Fruit fly (Drosophila melanogaster) ovary, adult (tissue): Measurements from ENCODE around the gene Sec15.
A peak's percentile ranks its signal among the peaks of the same experiment; 100 is the strongest.

Experiments used
- CG17801 ChIP-seq: fragments of 200-800 bp; optimal IDR thresholded peaks from 2 replicates; lab custom pipeline; 2019; ENCODE audit warnings: missing biosample characterization, mild to moderate bottlenecking, missing genetic modification characterization, moderate library complexity; ENCODE audit not compliant: partially characterized antibody

Sec15 gene

dm6 chr3R:21107907-21108591 lies at the start of gene Sec15, which contains the start of gene rtet:
TSS of gene Sec15 (minus strand) at chr3R:21107972.
TSS of gene rtet (plus strand) at chr3R:21108446.
- TF ChIP-seq CG17801 (GFP tag; lab: Kevin White, UChicago) = peak; percentile 73

dm6 chr3R:21156572-21157480 lies 49.1 kb upstream of the Sec15 start:
- peak; percentile 64 for TF ChIP-seq CG17801 (GFP tag; lab: Kevin White, UChicago)

- TF ChIP-seq CG17801 (GFP tag; lab: Kevin White, UChicago) = no peak
Measured at dm6 chr3R:21155931-21156488, 48.2 kb upstream of the Sec15 start.

dm6 chr3R:21154130-21154529 lies 46.4 kb upstream of the Sec15 start:
- no peak for TF ChIP-seq CG17801 (GFP tag; lab: Kevin White, UChicago)

dm6 chr3R:21152856-21153278 lies 45.1 kb upstream of the Sec15 start:
- TF ChIP-seq CG17801 (GFP tag; lab: Kevin White, UChicago) = peak; percentile 99

dm6 chr3R:21151090-21151870 lies 43.5 kb upstream of the Sec15 start:
- peak; percentile 43 for TF ChIP-seq CG17801 (GFP tag; lab: Kevin White, UChicago)

dm6 chr3R:21150090-21150489 lies 42.3 kb upstream of the Sec15 start:
- no peak for TF ChIP-seq CG17801 (GFP tag; lab: Kevin White, UChicago)

- TF ChIP-seq CG17801 (GFP tag; lab: Kevin White, UChicago) = no peak
Measured at dm6 chr3R:21141341-21141740, 33.6 kb upstream of the Sec15 start.

dm6 chr3R:21140458-21140857 lies 32.7 kb upstream of the Sec15 start, which contains the start of gene SNF4Agamma:
TSS of gene SNF4Agamma (plus strand) at chr3R:21140739.
- peak; percentile 25 for TF ChIP-seq CG17801 (GFP tag; lab: Kevin White, UChicago)

dm6 chr3R:21138220-21138754 lies 30.5 kb upstream of the Sec15 start, which contains the start of gene meigo:
TSS of gene meigo (plus strand) at chr3R:21138270.
- peak; percentile 70 for TF ChIP-seq CG17801 (GFP tag; lab: Kevin White, UChicago)

- TF ChIP-seq CG17801 (GFP tag; lab: Kevin White, UChicago) = peak; percentile 45
Measured at dm6 chr3R:21133951-21134350, 26.2 kb upstream of the Sec15 start, which contains the start of gene Usp8. TSS of gene Usp8 (plus strand) at chr3R:21134262.

- no peak for TF ChIP-seq CG17801 (GFP tag; lab: Kevin White, UChicago)
Measured at dm6 chr3R:21133517-21133916, 25.7 kb upstream of the Sec15 start, which contains the start of gene Trm7-34. TSS of gene Trm7-34 (minus strand) at chr3R:21133881.

dm6 chr3R:21130050-21130449 lies 22.3 kb upstream of the Sec15 start, which contains the start of gene Ice2:
TSS of gene Ice2 (plus strand) at chr3R:21130216.
- no peak for TF ChIP-seq CG17801 (GFP tag; lab: Kevin White, UChicago)

dm6 chr3R:21129617-21130016 lies 21.8 kb upstream of the Sec15 start, which contains the start of gene Obp93a:
TSS of gene Obp93a (minus strand) at chr3R:21129717.
- TF ChIP-seq CG17801 (GFP tag; lab: Kevin White, UChicago) = no peak
